Fruit fly (Drosophila melanogaster): ENCODE results near the gene Pomp.

- TF ChIP-seq CG10669 (GFP tag; optimal IDR thresholded peaks at IDR 0.05), result no peak
- no peak for TF ChIP-seq Sox102F (GFP tag; optimal IDR thresholded peaks at IDR 0.05)
- TF ChIP-seq CG16779 (tag; optimal IDR thresholded peaks at IDR 0.05), result no peak
- no peak for TF ChIP-seq CG9139 (GFP tag; optimal IDR thresholded peaks at IDR 0.05)
- no peak for TF ChIP-seq Gug (GFP tag; IDR thresholded peaks at IDR 0.05)
- no peak for TF ChIP-seq CG7368 (GFP tag; optimal IDR thresholded peaks at IDR 0.05)
Observed at dm6 chr2L:20818432-20818831, 31.0 kb downstream of the Pomp start, which contains the start of gene CheB38a.

All from whole organism, prepupa.